Fruit fly (Drosophila melanogaster) whole organism, embryonic: Measurements from ENCODE around the gene Kap3.

Source experiments
- Aef1 ChIP-seq: fragments of 200-800 bp; sonication (Bioruptor generic); IDR thresholded peaks from 3 replicates; pipeline ENCODE4 v1.3.6; 2022; ENCODE audit warnings: missing biosample characterization, missing genetic modification characterization
- BEAF-32 ChIP-seq: fragments of 200-800 bp; sonication (Bioruptor generic); optimal IDR thresholded peaks from 3 replicates; lab custom pipeline; 2017; ENCODE audit warnings: missing biosample characterization, missing genetic modification characterization, mild to moderate bottlenecking, moderate library complexity, missing genetic modification reagents
- CG10321 ChIP-seq: fragments of 200-800 bp; sonication (Bioruptor generic); IDR thresholded peaks from 2 replicates; pipeline ENCODE4 v1.3.6; 2022; ENCODE audit warnings: missing biosample characterization, missing genetic modification characterization
- CG11456 ChIP-seq: fragments of 200-800 bp; sonication (Bioruptor generic); IDR thresholded peaks from 3 replicates; pipeline ENCODE4 v1.3.6; 2022; ENCODE audit warnings: missing biosample characterization, missing genetic modification characterization
- CG12299 ChIP-seq: fragments of 200-800 bp; sonication (Bioruptor generic); optimal IDR thresholded peaks from 2 replicates; lab custom pipeline; 2018; ENCODE audit warnings: missing biosample characterization, mild to moderate bottlenecking, missing genetic modification characterization
- CG12659 ChIP-seq: fragments of 200-800 bp; sonication (Bioruptor generic); optimal IDR thresholded peaks from 3 replicates; lab custom pipeline; 2017; ENCODE audit warnings: mild to moderate bottlenecking, missing biosample characterization, missing genetic modification reagents, missing genetic modification characterization
- CG13624 ChIP-seq: fragments of 200-800 bp; sonication (Bioruptor generic); optimal IDR thresholded peaks from 2 replicates; lab custom pipeline; 2016; ENCODE audit warnings: missing biosample characterization, missing genetic modification characterization
- CG13894 ChIP-seq: fragments of 200-800 bp; sonication (Bioruptor generic); optimal IDR thresholded peaks from 3 replicates; lab custom pipeline; 2018; ENCODE audit warnings: missing biosample characterization, mild to moderate bottlenecking, missing genetic modification characterization, moderate library complexity
- CG14710 ChIP-seq: fragments of 200-800 bp; sonication (Bioruptor generic); optimal IDR thresholded peaks from 3 replicates; lab custom pipeline; 2019; ENCODE audit warnings: missing biosample characterization, mild to moderate bottlenecking, missing genetic modification characterization, moderate library complexity
- CG15601 ChIP-seq: fragments of 200-800 bp; sonication (Bioruptor generic); optimal IDR thresholded peaks from 3 replicates; lab custom pipeline; 2019; ENCODE audit warnings: missing biosample characterization, mild to moderate bottlenecking, missing genetic modification characterization, moderate library complexity
- CG17328 ChIP-seq: fragments of 200-800 bp; sonication (Bioruptor generic); IDR thresholded peaks from 2 replicates; pipeline ENCODE4 v1.3.6; 2022; ENCODE audit warnings: missing biosample characterization, missing genetic modification characterization
- CG2678 ChIP-seq: fragments of 200-800 bp; sonication (Bioruptor generic); optimal IDR thresholded peaks from 3 replicates; lab custom pipeline; 2019; ENCODE audit warnings: missing biosample characterization, mild to moderate bottlenecking, missing genetic modification characterization, moderate library complexity
- CG2712 ChIP-seq: fragments of 200-800 bp; optimal IDR thresholded peaks from 3 replicates; lab custom pipeline; 2019; ENCODE audit warnings: missing biosample characterization, mild to moderate bottlenecking, missing genetic modification characterization, moderate library complexity
- CG3847 ChIP-seq: fragments of 200-800 bp; sonication (Bioruptor generic); IDR thresholded peaks from 2 replicates; pipeline ENCODE4 v1.3.6; 2022; ENCODE audit warnings: missing biosample characterization, missing genetic modification characterization
- CG42726 ChIP-seq: fragments of 200-800 bp; sonication (Bioruptor generic); IDR thresholded peaks from 2 replicates; pipeline ENCODE4 v1.3.6; 2022; ENCODE audit warnings: missing biosample characterization, missing genetic modification characterization; ENCODE audit not compliant: partially characterized antibody
- CG5180 ChIP-seq: fragments of 200-800 bp; sonication (Bioruptor generic); optimal IDR thresholded peaks from 3 replicates; lab custom pipeline; 2017; ENCODE audit warnings: missing biosample characterization, missing genetic modification characterization, mild to moderate bottlenecking, moderate library complexity, missing genetic modification reagents
- CG5245 ChIP-seq: fragments of 200-800 bp; sonication (Bioruptor generic); optimal IDR thresholded peaks from 3 replicates; lab custom pipeline; 2016; ENCODE audit warnings: missing biosample characterization, missing genetic modification characterization
- CG7963 ChIP-seq: fragments of 200-800 bp; sonication (Bioruptor generic); IDR thresholded peaks from 3 replicates; pipeline ENCODE4 v1.3.6; 2022; ENCODE audit warnings: missing biosample characterization, missing genetic modification characterization; ENCODE audit not compliant: partially characterized antibody
- CG8281 ChIP-seq: fragments of 200-800 bp; sonication (Bioruptor generic); optimal IDR thresholded peaks from 2 replicates; lab custom pipeline; 2018; ENCODE audit warnings: missing biosample characterization, mild to moderate bottlenecking, missing genetic modification characterization, moderate library complexity
- CG8290 ChIP-seq, 3 experiments: fragments of 200-800 bp; sonication (Bioruptor generic); optimal IDR thresholded peaks; 2 replicates each; lab custom pipeline; 2016 to 2019; ENCODE audit warnings: missing biosample characterization in 3 of 3, missing genetic modification characterization in 3 of 3, mild to moderate bottlenecking in 2 of 3, moderate library complexity in 1 of 3
- CG9932 ChIP-seq: fragments of 200-800 bp; sonication (Bioruptor generic); IDR thresholded peaks from 2 replicates; pipeline ENCODE4 v1.3.6; 2022; ENCODE audit warnings: missing biosample characterization, missing genetic modification characterization
- Dp ChIP-seq: fragments of 200-800 bp; sonication (Bioruptor generic); optimal IDR thresholded peaks from 2 replicates; lab custom pipeline; 2018; ENCODE audit warnings: missing biosample characterization, mild to moderate bottlenecking, missing genetic modification characterization, moderate library complexity
- Drgx ChIP-seq: fragments of 200-800 bp; sonication (Bioruptor generic); IDR thresholded peaks from 2 replicates; pipeline ENCODE4 v1.3.6; 2022; ENCODE audit warnings: missing biosample characterization, missing genetic modification characterization
- Hmr ChIP-seq: fragments of 200-800 bp; sonication (Bioruptor generic); optimal IDR thresholded peaks from 3 replicates; lab custom pipeline; 2017; ENCODE audit warnings: mild to moderate bottlenecking, missing biosample characterization, missing genetic modification reagents, missing genetic modification characterization
- MBD-R2 ChIP-seq: fragments of 200-800 bp; sonication (Bioruptor generic); IDR thresholded peaks from 2 replicates; pipeline ENCODE4 v1.3.6; 2022; ENCODE audit warnings: missing biosample characterization, missing genetic modification characterization
- MESR4 ChIP-seq: fragments of 200-800 bp; sonication (Bioruptor generic); optimal IDR thresholded peaks from 2 replicates; lab custom pipeline; 2018; ENCODE audit warnings: missing biosample characterization, mild to moderate bottlenecking, missing genetic modification characterization, moderate library complexity
- Max ChIP-seq: fragments of 200-800 bp; sonication (Bioruptor generic); optimal IDR thresholded peaks from 2 replicates; lab custom pipeline; 2016; ENCODE audit warnings: missing biosample characterization, mild to moderate bottlenecking, missing genetic modification characterization
- TFAM ChIP-seq: fragments of 200-800 bp; sonication (Bioruptor generic); optimal IDR thresholded peaks from 2 replicates; lab custom pipeline; 2017; ENCODE audit warnings: missing biosample characterization, missing genetic modification characterization, inconsistent platforms
- Trl ChIP-seq, 3 experiments: fragments of >200 bp in 2 of 3; fragments of 200-800 bp in 1 of 3; sonication (Bioruptor generic) in 1 of 3; optimal IDR thresholded peaks; 2 replicates in 1 of 3; 3 replicates in 2 of 3; lab custom pipeline; 2016 to 2017; ENCODE audit warnings: missing biosample characterization in 1 of 3, missing genetic modification characterization in 1 of 3
- bbx ChIP-seq: fragments of 200-800 bp; sonication (Bioruptor generic); IDR thresholded peaks from 2 replicates; pipeline ENCODE4 v1.3.6; 2022; ENCODE audit warnings: missing biosample characterization, missing genetic modification characterization; ENCODE audit not compliant: partially characterized antibody
- chinmo ChIP-seq: fragments of 200-800 bp; sonication (Bioruptor generic); IDR thresholded peaks from 4 replicates; pipeline ENCODE4 v1.3.6; 2022; ENCODE audit warnings: missing biosample characterization, missing genetic modification characterization; ENCODE audit not compliant: partially characterized antibody
- crp ChIP-seq, 2 experiments: fragments of 200-800 bp; sonication (Bioruptor generic); optimal IDR thresholded peaks; 2 replicates in 1 of 2; 3 replicates in 1 of 2; lab custom pipeline; 2017; ENCODE audit warnings: missing biosample characterization in 2 of 2, missing genetic modification characterization in 2 of 2, mild to moderate bottlenecking in 1 of 2, moderate library complexity in 1 of 2
- gce ChIP-seq: fragments of 200-800 bp; sonication (Bioruptor generic); IDR thresholded peaks from 3 replicates; pipeline ENCODE4 v1.3.6; 2022; ENCODE audit warnings: missing biosample characterization, missing genetic modification characterization
- gfzf ChIP-seq: fragments of 200-800 bp; sonication (Bioruptor generic); optimal IDR thresholded peaks from 2 replicates; lab custom pipeline; 2016; ENCODE audit warnings: missing biosample characterization, mild to moderate bottlenecking, missing genetic modification characterization, moderate library complexity
- gro ChIP-seq: fragments of 200-800 bp; sonication (Bioruptor generic); optimal IDR thresholded peaks from 2 replicates; lab custom pipeline; 2016; ENCODE audit warnings: missing biosample characterization, missing genetic modification characterization
- ind ChIP-seq: fragments of 200-800 bp; sonication (Bioruptor generic); optimal IDR thresholded peaks from 3 replicates; lab custom pipeline; 2016; ENCODE audit warnings: missing biosample characterization, missing genetic modification characterization
- ken ChIP-seq: fragments of 200-800 bp; sonication (Bioruptor generic); IDR thresholded peaks from 3 replicates; pipeline ENCODE4 v1.3.6; 2022; ENCODE audit warnings: missing biosample characterization, missing genetic modification characterization
- lbe ChIP-seq: fragments of 200-800 bp; sonication (Bioruptor generic); optimal IDR thresholded peaks from 2 replicates; lab custom pipeline; 2016; ENCODE audit warnings: missing biosample characterization, mild to moderate bottlenecking, missing genetic modification characterization
- lola ChIP-seq, 3 experiments: fragments of >200 bp in 2 of 3; fragments of 200-800 bp in 1 of 3; sonication (Bioruptor generic) in 1 of 3; optimal IDR thresholded peaks; 2 replicates each; lab custom pipeline; 2017 to 2019; ENCODE audit warnings: missing biosample characterization in 3 of 3, missing genetic modification characterization in 3 of 3, mild to moderate bottlenecking in 1 of 3, moderate library complexity in 1 of 3
- mld ChIP-seq: fragments of 200-800 bp; sonication (Bioruptor generic); IDR thresholded peaks from 3 replicates; pipeline ENCODE4 v1.3.6; 2022; ENCODE audit warnings: missing biosample characterization, missing genetic modification characterization; ENCODE audit not compliant: partially characterized antibody
- otp ChIP-seq: fragments of 200-800 bp; sonication (Bioruptor generic); IDR thresholded peaks from 3 replicates; pipeline ENCODE4, ENCODE4 v1.3.6; 2022; ENCODE audit warnings: missing biosample characterization, missing genetic modification characterization
- pnt ChIP-seq: fragments of 200-800 bp; sonication (Bioruptor generic); optimal IDR thresholded peaks from 3 replicates; lab custom pipeline; 2016; ENCODE audit warnings: missing biosample characterization, missing genetic modification characterization
- pros ChIP-seq: fragments of 200-800 bp; sonication (Bioruptor generic); optimal IDR thresholded peaks from 3 replicates; lab custom pipeline; 2019; ENCODE audit warnings: missing biosample characterization, mild to moderate bottlenecking, missing genetic modification characterization, moderate library complexity
- pzg ChIP-seq: fragments of 200-800 bp; sonication (Bioruptor generic); optimal IDR thresholded peaks from 3 replicates; lab custom pipeline; 2018; ENCODE audit warnings: missing biosample characterization, mild to moderate bottlenecking, missing genetic modification characterization, moderate library complexity
- sens ChIP-seq: fragments of 200-800 bp; sonication (Bioruptor generic); peaks from one replicate; lab custom pipeline; 2016; ENCODE audit warnings: missing biosample characterization, missing genetic modification characterization
- zfh1 ChIP-seq: fragments of 200-800 bp; sonication (Bioruptor generic); IDR thresholded peaks from 3 replicates; pipeline ENCODE4 v1.3.6; 2022; ENCODE audit warnings: missing biosample characterization, missing genetic modification characterization
- zfh2 ChIP-seq: fragments of 200-800 bp; sonication (Bioruptor generic); optimal IDR thresholded peaks from 2 replicates; lab custom pipeline; 2016; ENCODE audit warnings: missing biosample characterization, missing genetic modification characterization

Kap3 gene

dm6 chrX:11325175-11325768, 14.6 kb downstream of the Kap3 start, which contains the start of gene Gapvd1 (continued):
- TF ChIP-seq CG8281 (tag; lab: Kevin White, UChicago) (no peak), lola (GFP tag; optimal IDR thresholded peaks at IDR 0.05; lab: Kevin White, UChicago) (no peak), CG7963 (GFP tag; lab: Robert Waterston, UW) (peak; percentile 86), ind (GFP tag; lab: Kevin White, UChicago) (no peak), gro (GFP tag; lab: Kevin White, UChicago) (peak; percentile 43), Trl (optimal IDR thresholded peaks at IDR 0.05; lab: Kevin White, UChicago) (no peak), Trl (GFP tag; optimal IDR thresholded peaks at IDR 0.05; lab: Kevin White, UChicago) (peak; percentile 20), gfzf (peak; percentile 22), CG42726 (peak; percentile 87), CG13894 (tag; lab: Kevin White, UChicago) (peak; percentile 4), sens (GFP tag; lab: Kevin White, UChicago) (peak; percentile 83), crp (GFP tag; optimal IDR thresholded peaks at IDR 0.05; lab: Kevin White, UChicago) (peak in 1 of 2 experiments; percentile 88), MESR4 (GFP tag; lab: Kevin White, UChicago) (peak; percentile 61), CG9932 (GFP tag; lab: Robert Waterston, UW) (peak; percentile 65; the same call in 1 of the 2 replicates), zfh2 (GFP tag; lab: Kevin White, UChicago) (peak; percentile 8), CG2712 (tag; lab: Kevin White, UChicago) (peak; percentile 9), CG2678 (tag; lab: Kevin White, UChicago) (peak; percentile 7), TFAM (GFP tag; lab: Kevin White, UChicago) (no peak), pnt (GFP tag; lab: Kevin White, UChicago) (no peak), CG11456 (GFP tag; lab: Robert Waterston, UW) (peak; percentile 31; the same call in 1 of the 3 replicates), zfh1 (GFP tag; lab: Robert Waterston, UW) (peak; percentile 61; the same call in 2 of the 3 replicates), CG14710 (tag; lab: Kevin White, UChicago) (peak; percentile 49), CG5245 (no peak), MBD-R2 (peak; percentile 86), ken (GFP tag; lab: Robert Waterston, UW) (0 out of 3 replicates have a peak, but pooled peaks have one; percentile 18), pros (GFP tag; lab: Kevin White, UChicago) (no peak), CG3847 (GFP tag; lab: Robert Waterston, UW) (0 out of 2 replicates have a peak, but pooled peaks have one; percentile 15), Aef1 (GFP tag; lab: Robert Waterston, UW) (peak; percentile 62; the same call in 2 of the 3 replicates), mld (GFP tag; lab: Robert Waterston, UW) (peak; percentile 87), BEAF-32 (GFP tag; lab: Kevin White, UChicago) (peak; percentile 84), CG8290 (GFP tag; optimal IDR thresholded peaks at IDR 0.05; lab: Kevin White, UChicago) (no peak), CG8290 (tag; optimal IDR thresholded peaks at IDR 0.05; lab: Kevin White, UChicago) (peak in 1 of 2 experiments; percentile 46), Dp (peak; percentile 28), pzg (peak; percentile 65), otp (GFP tag; lab: Robert Waterston, UW) (no peak), CG12299 (tag; lab: Kevin White, UChicago) (peak; percentile 41), Hmr (GFP tag; lab: Kevin White, UChicago) (peak; percentile 6), CG10321 (GFP tag; lab: Robert Waterston, UW) (no peak), lbe (peak; percentile 4), CG5180 (GFP tag; lab: Kevin White, UChicago) (no peak), bbx (GFP tag; lab: Robert Waterston, UW) (peak; percentile 91), chinmo (GFP tag; lab: Robert Waterston, UW) (peak; percentile 77; the same call in 2 of the 4 replicates), CG13624 (GFP tag; lab: Kevin White, UChicago) (peak; percentile 36), gce (no peak), CG12659 (GFP tag; lab: Kevin White, UChicago) (peak; percentile 35), Max (peak; percentile 10), CG15601 (no peak), Drgx (GFP tag; lab: Robert Waterston, UW) (no peak), CG17328 (GFP tag; lab: Robert Waterston, UW) (0 out of 2 replicates have a peak, but pooled peaks have one; percentile 14)
